Worm (Caenorhabditis elegans) whole organism, early embryonic: Measurements from ENCODE around the gene cyp-34A7.

Source experiments
- B0310.2 ChIP-seq: sonication (generic microtip); optimal IDR thresholded peaks from 2 replicates; lab custom pipeline; 2016; ENCODE audit warnings: mild to moderate bottlenecking, missing genetic modification characterization, missing compliant biosample characterization
- F13C5.2 ChIP-seq: sonication (generic microtip); optimal IDR thresholded peaks from 2 replicates; lab custom pipeline; 2017; ENCODE audit warnings: mild to moderate bottlenecking, missing genetic modification characterization, inconsistent platforms, missing compliant biosample characterization
- aly-1 ChIP-seq: sonication (generic microtip); optimal IDR thresholded peaks from 2 replicates; lab custom pipeline; 2016; ENCODE audit warnings: missing genetic modification characterization, missing compliant biosample characterization
- ama-1 ChIP-seq: fragments of 150-350 bp; optimal IDR thresholded peaks from 2 replicates; lab custom pipeline; 2014
- ceh-13 ChIP-seq: fragments of 200-800 bp; sonication (Bioruptor generic); optimal IDR thresholded peaks from 2 replicates; lab custom pipeline; 2018; ENCODE audit warnings: mild to moderate bottlenecking, missing genetic modification characterization, missing compliant biosample characterization
- ceh-36 ChIP-seq: sonication (generic microtip); optimal IDR thresholded peaks from 2 replicates; lab custom pipeline; 2016; ENCODE audit warnings: missing genetic modification characterization, inconsistent platforms, missing compliant biosample characterization
- ets-7 ChIP-seq: sonication (generic microtip); optimal IDR thresholded peaks from 2 replicates; lab custom pipeline; 2016; ENCODE audit warnings: missing genotype, missing genetic modification characterization, missing compliant biosample characterization
- flt-1 ChIP-seq: fragments of 200-800 bp; sonication (Bioruptor generic); IDR thresholded peaks from 2 replicates; pipeline ENCODE4 v1.3.6; 2022; ENCODE audit warnings: missing genetic modification characterization, missing compliant biosample characterization
- hmbx-1 ChIP-seq: sonication (generic microtip); optimal IDR thresholded peaks from 2 replicates; lab custom pipeline; 2016; ENCODE audit warnings: mild to moderate bottlenecking, missing genetic modification characterization, missing compliant biosample characterization
- hmg-4 ChIP-seq: fragments of 200-800 bp; sonication (Bioruptor generic); optimal IDR thresholded peaks from 2 replicates; lab custom pipeline; 2018; ENCODE audit warnings: mild to moderate bottlenecking, missing genetic modification characterization, missing compliant biosample characterization
- hnd-1 ChIP-seq: sonication (generic microtip); optimal IDR thresholded peaks from 2 replicates; lab custom pipeline; 2016; ENCODE audit warnings: missing genetic modification characterization, missing compliant biosample characterization
- pes-1 ChIP-seq: fragments of 200-800 bp; sonication (Bioruptor generic); IDR thresholded peaks from 2 replicates; pipeline ENCODE4 v1.3.6; 2022; ENCODE audit warnings: missing genetic modification reagents, missing genetic modification characterization, missing compliant biosample characterization
- scrt-1 ChIP-seq: fragments of 200-800 bp; sonication (Bioruptor generic); IDR thresholded peaks from 2 replicates; pipeline ENCODE4 v1.3.6; 2022; ENCODE audit warnings: missing genetic modification characterization, missing compliant biosample characterization
- sea-1 ChIP-seq: fragments of 200-800 bp; sonication (Bioruptor generic); conservative IDR thresholded peaks from 2 replicates; pipeline ENCODE4 v1.3.6; 2022; ENCODE audit warnings: missing genetic modification characterization, missing compliant biosample characterization
- tbx-11 ChIP-seq: fragments of 200-800 bp; sonication (Bioruptor generic); IDR thresholded peaks from 2 replicates; pipeline ENCODE4 v1.3.6; 2022; ENCODE audit warnings: missing genetic modification characterization, missing compliant biosample characterization
- tbx-37 ChIP-seq: fragments of 200-800 bp; sonication (Bioruptor generic); conservative IDR thresholded peaks from 2 replicates; pipeline ENCODE4 v1.3.6; 2022; ENCODE audit warnings: missing genetic modification reagents, missing genetic modification characterization, missing compliant biosample characterization
- tra-4 ChIP-seq: sonication (generic microtip); optimal IDR thresholded peaks from 2 replicates; lab custom pipeline; 2017; ENCODE audit warnings: missing genetic modification characterization, missing compliant biosample characterization

cyp-34A7 gene

DNA sequence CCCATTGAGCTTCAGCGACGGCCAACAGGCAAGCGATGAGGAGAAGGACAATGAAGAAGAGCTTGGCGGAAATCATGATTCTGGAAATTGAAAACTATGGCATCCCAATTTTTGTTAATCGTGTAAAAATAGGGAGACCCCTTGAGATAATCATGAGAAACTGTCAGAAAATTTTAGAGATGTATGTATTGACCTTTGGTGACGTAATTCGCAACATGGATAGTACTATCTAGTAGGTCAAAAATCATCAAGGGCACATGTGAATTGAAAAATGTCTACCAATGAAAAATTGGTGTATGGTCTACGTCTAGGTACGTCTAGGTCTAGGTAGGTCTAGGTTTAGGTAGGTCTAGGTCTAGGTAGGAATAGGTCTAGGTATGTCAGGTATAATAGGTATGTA is 15.4 kb upstream of the cyp-34A7 start, which contains the start of gene nlp-34:
Gene nlp-34 (minus strand): TSS at position 82 of the 400 bp plus-strand sequence.
- no peak for TF ChIP-seq pes-1
- no peak for TF ChIP-seq flt-1

DNA sequence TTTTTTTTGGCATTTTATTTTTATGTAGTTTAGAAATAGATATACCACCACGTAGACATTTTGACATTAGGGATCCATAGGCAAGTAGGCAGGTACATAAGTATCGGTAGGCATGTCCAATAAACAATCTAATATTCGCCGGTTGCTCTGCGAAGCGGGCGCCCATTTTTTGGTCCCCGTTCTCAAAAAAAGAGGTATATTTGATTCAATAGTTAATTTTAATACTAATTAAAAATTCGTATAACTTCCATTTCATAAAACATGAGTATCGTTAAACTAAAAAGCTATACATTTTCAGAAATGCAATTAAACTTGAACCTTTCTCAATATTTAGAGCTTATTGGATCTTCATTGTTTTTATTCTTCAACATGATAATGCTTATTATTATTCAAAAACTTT is 13.3 kb upstream of the cyp-34A7 start, which contains the start of gene str-83:
Gene str-83 (plus strand): TSS at position 301 of the 400 bp plus-strand sequence.
- TF ChIP-seq ceh-13 (GFP tag; lab: Kevin White, UChicago) (no peak), tra-4 (tag; lab: Kevin White, UChicago) (no peak), sea-1 (GFP tag; lab: Robert Waterston, UW) (no peak), F13C5.2 (tag; lab: Kevin White, UChicago) (no peak), tbx-11 (GFP tag; lab: Robert Waterston, UW) (no peak), ama-1 (no peak)

ce11 chrV:3974361-3974760 is 10.7 kb upstream of the cyp-34A7 start, which contains the start of gene str-82:
TSS of gene str-82 (plus strand) at chrV:3974661.
- no peak for TF ChIP-seq hmbx-1 (tag; lab: Kevin White, UChicago)
- TF ChIP-seq tbx-37 = no peak
- TF ChIP-seq pes-1 = no peak
- no peak for TF ChIP-seq ceh-36 (tag; lab: Kevin White, UChicago)
- no peak for TF ChIP-seq tbx-11 (GFP tag; lab: Robert Waterston, UW)
- TF ChIP-seq B0310.2 (tag; lab: Kevin White, UChicago) = no peak
- TF ChIP-seq ama-1 = no peak
- no peak for TF ChIP-seq ceh-13 (GFP tag; lab: Kevin White, UChicago)
- TF ChIP-seq tra-4 (tag; lab: Kevin White, UChicago) = no peak
- TF ChIP-seq hmg-4 (GFP tag; lab: Kevin White, UChicago) = no peak
- no peak for TF ChIP-seq hnd-1
- TF ChIP-seq F13C5.2 (tag; lab: Kevin White, UChicago) = no peak
- no peak for TF ChIP-seq sea-1 (GFP tag; lab: Robert Waterston, UW)
- TF ChIP-seq scrt-1 (GFP tag; lab: Robert Waterston, UW) = no peak
- no peak for TF ChIP-seq ets-7 (tag; lab: Kevin White, UChicago)
- TF ChIP-seq flt-1 = no peak
- no peak for TF ChIP-seq aly-1 (tag; lab: Kevin White, UChicago)

- TF ChIP-seq F13C5.2 (tag; lab: Kevin White, UChicago) = no peak
- TF ChIP-seq sea-1 (GFP tag; lab: Robert Waterston, UW) = no peak
- TF ChIP-seq tbx-37 = no peak
Measured at ce11 chrV:3972846-3973245, 9.2 kb upstream of the cyp-34A7 start, which contains the start of gene cyp-34A10. TSS of gene cyp-34A10 (minus strand) at chrV:3972991.

- TF ChIP-seq tra-4 (tag; lab: Kevin White, UChicago) = no peak
- TF ChIP-seq hmbx-1 (tag; lab: Kevin White, UChicago) = no peak
- TF ChIP-seq pes-1 = no peak
- TF ChIP-seq hmg-4 (GFP tag; lab: Kevin White, UChicago) = no peak
- no peak for TF ChIP-seq ets-7 (tag; lab: Kevin White, UChicago)
- no peak for TF ChIP-seq tbx-37
- no peak for TF ChIP-seq B0310.2 (tag; lab: Kevin White, UChicago)
- no peak for TF ChIP-seq ceh-13 (GFP tag; lab: Kevin White, UChicago)
- TF ChIP-seq ceh-36 (tag; lab: Kevin White, UChicago) = no peak
- TF ChIP-seq aly-1 (tag; lab: Kevin White, UChicago) = no peak
- no peak for TF ChIP-seq hnd-1
- no peak for TF ChIP-seq scrt-1 (GFP tag; lab: Robert Waterston, UW)
- TF ChIP-seq sea-1 (GFP tag; lab: Robert Waterston, UW) = no peak
- no peak for TF ChIP-seq flt-1
- no peak for TF ChIP-seq ama-1
Measured at ce11 chrV:3970410-3970809, 6.8 kb upstream of the cyp-34A7 start, which contains the start of gene cyp-34A9. TSS of gene cyp-34A9 (minus strand) at chrV:3970540.

ce11 chrV:3969664-3970063 is 6.0 kb upstream of the cyp-34A7 start:
- TF ChIP-seq B0310.2 (tag; lab: Kevin White, UChicago) (no peak), hmg-4 (GFP tag; lab: Kevin White, UChicago) (no peak), aly-1 (tag; lab: Kevin White, UChicago) (no peak), ama-1 (no peak), scrt-1 (GFP tag; lab: Robert Waterston, UW) (no peak), pes-1 (no peak), ets-7 (tag; lab: Kevin White, UChicago) (no peak), tbx-37 (no peak), F13C5.2 (tag; lab: Kevin White, UChicago) (no peak), ceh-36 (tag; lab: Kevin White, UChicago) (no peak), hnd-1 (no peak), sea-1 (GFP tag; lab: Robert Waterston, UW) (no peak), ceh-13 (GFP tag; lab: Kevin White, UChicago) (no peak)

ce11 chrV:3968929-3969328 is 5.3 kb upstream of the cyp-34A7 start:
- no peak for TF ChIP-seq ceh-36 (tag; lab: Kevin White, UChicago)
- TF ChIP-seq tbx-11 (GFP tag; lab: Robert Waterston, UW) = no peak
- TF ChIP-seq sea-1 (GFP tag; lab: Robert Waterston, UW) = no peak
- TF ChIP-seq pes-1 = no peak
- no peak for TF ChIP-seq F13C5.2 (tag; lab: Kevin White, UChicago)
- no peak for TF ChIP-seq ets-7 (tag; lab: Kevin White, UChicago)
- no peak for TF ChIP-seq tbx-37
- no peak for TF ChIP-seq tra-4 (tag; lab: Kevin White, UChicago)
- no peak for TF ChIP-seq aly-1 (tag; lab: Kevin White, UChicago)
- no peak for TF ChIP-seq B0310.2 (tag; lab: Kevin White, UChicago)
- TF ChIP-seq scrt-1 (GFP tag; lab: Robert Waterston, UW) = no peak

DNA sequence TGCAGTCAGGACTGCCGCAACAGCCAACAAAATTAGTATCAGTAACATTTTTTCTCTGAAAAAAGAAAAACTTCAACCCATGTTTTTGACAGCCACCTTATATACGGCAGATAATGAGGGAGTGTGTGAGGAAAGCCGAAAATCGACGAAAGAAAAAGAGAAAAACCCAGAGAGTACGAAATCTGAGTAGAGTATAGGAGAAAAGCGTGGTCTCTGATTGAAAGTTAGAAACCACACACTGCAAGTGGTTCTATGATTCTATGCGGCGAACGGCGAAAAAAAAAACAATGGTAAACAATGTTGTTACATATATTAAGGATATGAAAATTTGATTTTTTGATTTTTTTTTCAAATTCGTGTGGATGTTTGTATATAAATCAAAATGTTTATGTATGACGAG is 4.1 kb upstream of the cyp-34A7 start, which contains the start of gene cyp-34A8:
Gene cyp-34A8 (minus strand): TSS at position 62 of the 400 bp plus-strand sequence.
- no peak for TF ChIP-seq sea-1 (GFP tag; lab: Robert Waterston, UW)
